Worm (Caenorhabditis elegans) whole organism, L2 larva: ENCODE data around the gene max-2.

ENCODE experiments used
- C34F6.9 ChIP-seq: fragments of 150-350 bp; optimal IDR thresholded peaks from 2 replicates; lab custom pipeline; 2014; ENCODE audit warnings: missing biosample characterization, missing genetic modification characterization
- aly-2 ChIP-seq: fragments of 150-350 bp; optimal IDR thresholded peaks from 2 replicates; lab custom pipeline; 2014; ENCODE audit warnings: missing biosample characterization, missing genetic modification characterization
- lin-11 ChIP-seq: fragments of 150-350 bp; sonication (generic microtip); optimal IDR thresholded peaks from 2 replicates; lab custom pipeline; 2014; ENCODE audit warnings: missing biosample characterization, missing genetic modification characterization, inconsistent platforms, mixed read lengths
- nhr-237 ChIP-seq: fragments of 150-350 bp; optimal IDR thresholded peaks from 2 replicates; lab custom pipeline; 2014; ENCODE audit warnings: missing biosample characterization, missing genetic modification characterization
- snpc-4 ChIP-seq: fragments of 150-350 bp; optimal IDR thresholded peaks from 2 replicates; lab custom pipeline; 2014; ENCODE audit warnings: missing biosample characterization, missing genetic modification characterization
- unc-62 ChIP-seq: fragments of 150-350 bp; optimal IDR thresholded peaks from 2 replicates; lab custom pipeline; 2014; ENCODE audit warnings: missing biosample characterization, missing genetic modification reagents, missing genetic modification characterization
- ztf-11 ChIP-seq: sonication (generic microtip); optimal IDR thresholded peaks from 2 replicates; lab custom pipeline; 2017; ENCODE audit warnings: missing biosample characterization, missing genetic modification characterization

ce11 chrII:12991594-12991993, 34.0 kb downstream of the max-2 start:
- no peak for TF ChIP-seq snpc-4
- no peak for TF ChIP-seq aly-2 (tag; lab: Kevin White, UChicago)
- TF ChIP-seq nhr-237, result no peak
- no peak for TF ChIP-seq C34F6.9
- TF ChIP-seq unc-62 (GFP tag; lab: Kevin White, UChicago), result no peak
- no peak for TF ChIP-seq lin-11 (tag; lab: Kevin White, UChicago)
- no peak for TF ChIP-seq ztf-11
